Worm (Caenorhabditis elegans) whole organism, early embryonic: ENCODE data around the gene sri-34.
"Not testable (repeated sequence)": the region's sequence is repeated elsewhere in the genome, so short reads cannot be mapped to it uniquely, and the experiment has no call there.

Source experiments
- ets-7 ChIP-seq: sonication (generic microtip); optimal IDR thresholded peaks from 2 replicates; lab custom pipeline; 2016; ENCODE audit warnings: missing genotype, missing genetic modification characterization, missing compliant biosample characterization
- tbx-37 ChIP-seq: fragments of 200-800 bp; sonication (Bioruptor generic); conservative IDR thresholded peaks from 2 replicates; pipeline ENCODE4 v1.3.6; 2022; ENCODE audit warnings: missing genetic modification reagents, missing genetic modification characterization, missing compliant biosample characterization

- not testable (repeated sequence) for TF ChIP-seq tbx-37 (GFP tag; lab: Robert Waterston, UW); ets-7 (tag; lab: Kevin White, UChicago)
Measured at ce11 chrII:3184858-3185257, 26.0 kb upstream of the sri-34 start, which contains the start of gene sri-78.
